Worm (Caenorhabditis elegans): ENCODE results near the gene F01D5.8.

DNA sequence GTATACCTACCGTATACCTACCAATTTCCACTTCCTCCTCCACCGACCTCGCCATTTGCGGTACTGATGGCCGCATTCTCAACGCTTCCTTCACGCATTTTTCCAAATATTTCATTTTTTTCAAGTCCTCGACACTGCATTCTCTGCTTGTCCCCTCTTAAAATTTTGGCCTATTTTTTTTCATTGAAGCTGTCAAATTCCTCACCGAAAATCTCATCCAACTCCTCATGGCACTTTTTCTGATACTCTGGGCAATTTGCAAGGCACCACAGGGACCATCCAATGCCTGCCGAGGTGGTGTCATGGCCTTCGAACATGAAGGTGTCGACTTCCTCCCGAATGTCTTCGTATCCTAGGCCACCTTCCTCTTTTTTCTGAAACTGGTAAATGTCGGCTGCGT, 4.1 kb downstream of the F01D5.8 start:
- TF ChIP-seq blmp-1 (tag; optimal IDR thresholded peaks at IDR 0.05) (no peak), lin-13 (GFP tag; optimal IDR thresholded peaks at IDR 0.05) (no peak), efl-1 (optimal IDR thresholded peaks at IDR 0.05) (no peak), efl-1 (GFP tag; optimal IDR thresholded peaks at IDR 0.05 in 1 of 2) (no peak), nhr-11 (tag; optimal IDR thresholded peaks at IDR 0.05) (no peak), egl-13 (tag; optimal IDR thresholded peaks at IDR 0.05) (no peak), ztf-11 (tag; optimal IDR thresholded peaks at IDR 0.05) (no peak), nhr-85 (tag) (no peak), C34B4.2 (tag; optimal IDR thresholded peaks at IDR 0.05) (no peak), ces-1 (GFP tag; optimal IDR thresholded peaks at IDR 0.05) (no peak), unc-98 (GFP tag; IDR thresholded peaks at IDR 0.05) (no peak), nhr-84 (tag; optimal IDR thresholded peaks at IDR 0.05) (no peak)
